Worm (Caenorhabditis elegans) whole organism, mixed stage, embryonic: ENCODE data around the gene smoc-1.
A peak's percentile ranks its signal among the peaks of the same experiment; 100 is the strongest.

ENCODE experiments used
- bed-3 ChIP-seq: fragments of 200-800 bp; sonication (Bioruptor generic); optimal IDR thresholded peaks from 3 replicates; lab custom pipeline; 2018; ENCODE audit warnings: mild to moderate bottlenecking, missing genetic modification characterization, moderate library complexity, missing compliant biosample characterization
- blmp-1 ChIP-seq: fragments of 150-350 bp; optimal IDR thresholded peaks from 2 replicates; lab custom pipeline; 2014; ENCODE audit warnings: missing biosample characterization, missing genetic modification characterization
- ceh-39 ChIP-seq: fragments of 150-350 bp; optimal IDR thresholded peaks from 2 replicates; lab custom pipeline; 2014; ENCODE audit warnings: missing biosample characterization, missing genetic modification characterization
- ceh-43 ChIP-seq: fragments of 200-800 bp; sonication (Bioruptor generic); optimal IDR thresholded peaks from 2 replicates; lab custom pipeline; 2018; ENCODE audit warnings: mild to moderate bottlenecking, missing genetic modification characterization, moderate library complexity, missing compliant biosample characterization
- ceh-83 ChIP-seq: fragments of 200-800 bp; sonication (Bioruptor generic); optimal IDR thresholded peaks from 2 replicates; lab custom pipeline; 2018; ENCODE audit warnings: mild to moderate bottlenecking, missing genetic modification characterization, missing compliant biosample characterization
- ces-1 ChIP-seq: fragments of 150-350 bp; optimal IDR thresholded peaks from 2 replicates; lab custom pipeline; 2014; ENCODE audit warnings: missing biosample characterization, missing genetic modification reagents, missing genetic modification characterization
- drap-1 ChIP-seq: fragments of 200-800 bp; sonication (Bioruptor generic); optimal IDR thresholded peaks from 3 replicates; lab custom pipeline; 2018; ENCODE audit warnings: mild to moderate bottlenecking, missing genetic modification characterization, missing compliant biosample characterization
- elt-1 ChIP-seq: sonication (generic microtip); optimal IDR thresholded peaks from 2 replicates; lab custom pipeline; 2017; ENCODE audit warnings: missing genetic modification characterization, mild to moderate bottlenecking, missing compliant biosample characterization, antibody characterized with exemption, moderate library complexity, borderline replicate concordance; ENCODE audit not compliant: insufficient read depth
- elt-3 ChIP-seq: fragments of 150-350 bp; optimal IDR thresholded peaks from 2 replicates; lab custom pipeline; 2014; ENCODE audit warnings: missing biosample characterization, missing genetic modification characterization
- flh-1 ChIP-seq: fragments of 200-800 bp; sonication (Bioruptor generic); optimal IDR thresholded peaks from 2 replicates; lab custom pipeline; 2018; ENCODE audit warnings: mild to moderate bottlenecking, missing genetic modification characterization, moderate library complexity, missing compliant biosample characterization
- ham-2 ChIP-seq: fragments of 200-800 bp; sonication (Bioruptor generic); optimal IDR thresholded peaks from 2 replicates; lab custom pipeline; 2018; ENCODE audit warnings: mild to moderate bottlenecking, missing genetic modification characterization, missing compliant biosample characterization
- hlh-1 ChIP-seq: fragments of 150-350 bp; optimal IDR thresholded peaks from 2 replicates; lab custom pipeline; 2014; ENCODE audit warnings: missing biosample characterization, missing genetic modification reagents, missing genetic modification characterization
- lin-32 ChIP-seq: fragments of 200-800 bp; sonication (Bioruptor generic); optimal IDR thresholded peaks from 2 replicates; lab custom pipeline; 2018; ENCODE audit warnings: mild to moderate bottlenecking, missing genetic modification characterization, missing compliant biosample characterization
- lsy-2 ChIP-seq: fragments of 150-350 bp; optimal IDR thresholded peaks from 2 replicates; lab custom pipeline; 2014; ENCODE audit warnings: missing biosample characterization, missing genetic modification characterization
- mep-1 ChIP-seq: fragments of 150-350 bp; optimal IDR thresholded peaks from 2 replicates; lab custom pipeline; 2017; ENCODE audit warnings: missing biosample characterization, missing genetic modification reagents, missing genetic modification characterization, inconsistent platforms
- mls-2 ChIP-seq: sonication (generic microtip); optimal IDR thresholded peaks from 2 replicates; lab custom pipeline; 2016; ENCODE audit warnings: mild to moderate bottlenecking, missing genetic modification characterization, moderate library complexity, missing compliant biosample characterization
- nhr-12 ChIP-seq: fragments of 150-350 bp; optimal IDR thresholded peaks from 2 replicates; lab custom pipeline; 2014; ENCODE audit warnings: missing biosample characterization, missing genetic modification characterization
- nhr-2 ChIP-seq: fragments of 150-350 bp; optimal IDR thresholded peaks from 2 replicates; lab custom pipeline; 2014; ENCODE audit warnings: missing biosample characterization, missing genetic modification characterization
- nhr-237 ChIP-seq: fragments of 150-350 bp; optimal IDR thresholded peaks from 2 replicates; lab custom pipeline; 2014; ENCODE audit warnings: missing biosample characterization, missing genetic modification characterization
- pha-4 ChIP-seq: fragments of 150-350 bp; optimal IDR thresholded peaks from 2 replicates; lab custom pipeline; 2018; ENCODE audit warnings: missing biosample characterization, missing genetic modification reagents, missing genetic modification characterization
- sptf-1 ChIP-seq: sonication (generic microtip); optimal IDR thresholded peaks from 2 replicates; lab custom pipeline; 2017; ENCODE audit warnings: mild to moderate bottlenecking, missing genetic modification characterization, moderate library complexity, missing compliant biosample characterization
- tbx-8 ChIP-seq: fragments of 200-800 bp; sonication (Bioruptor generic); optimal IDR thresholded peaks from 2 replicates; lab custom pipeline; 2018; ENCODE audit warnings: mild to moderate bottlenecking, missing genetic modification characterization, moderate library complexity, missing compliant biosample characterization
- unc-120 ChIP-seq: sonication (generic microtip); optimal IDR thresholded peaks from 2 replicates; lab custom pipeline; 2017; ENCODE audit warnings: missing genetic modification characterization, missing compliant biosample characterization; ENCODE audit not compliant: poor library complexity, severe bottlenecking
- unc-39 ChIP-seq: fragments of 150-350 bp; optimal IDR thresholded peaks from 2 replicates; lab custom pipeline; 2014; ENCODE audit warnings: missing biosample characterization, missing genetic modification characterization
- unc-62 ChIP-seq: fragments of 150-350 bp; optimal IDR thresholded peaks from 2 replicates; lab custom pipeline; 2014; ENCODE audit warnings: missing biosample characterization, missing genetic modification reagents, missing genetic modification characterization
- zip-8 ChIP-seq: fragments of 150-350 bp; optimal IDR thresholded peaks from 2 replicates; lab custom pipeline; 2014; ENCODE audit warnings: missing biosample characterization, missing genetic modification characterization

The smoc-1 gene

ce11 chrV:11795352-11795751 lies 37.9 kb downstream of the smoc-1 start:
- TF ChIP-seq unc-62 (GFP tag; lab: Kevin White, UChicago): no peak
- TF ChIP-seq lin-32 (GFP tag; lab: Kevin White, UChicago): no peak
- TF ChIP-seq ceh-43 (GFP tag; lab: Kevin White, UChicago): no peak

- TF ChIP-seq unc-120: no peak
- no peak for TF ChIP-seq flh-1 (GFP tag; lab: Kevin White, UChicago)
- no peak for TF ChIP-seq pha-4 (tag; lab: Kevin White, UChicago)
- TF ChIP-seq nhr-2: no peak
- TF ChIP-seq nhr-12 (tag; lab: Kevin White, UChicago): no peak
- no peak for TF ChIP-seq mep-1
- TF ChIP-seq ceh-39 (tag; lab: Kevin White, UChicago): no peak
- TF ChIP-seq bed-3 (GFP tag; lab: Kevin White, UChicago): no peak
- TF ChIP-seq tbx-8 (GFP tag; lab: Kevin White, UChicago): no peak
- no peak for TF ChIP-seq lin-32 (GFP tag; lab: Kevin White, UChicago)
- TF ChIP-seq drap-1 (GFP tag; lab: Kevin White, UChicago): no peak
- no peak for TF ChIP-seq unc-62 (GFP tag; lab: Kevin White, UChicago)
- TF ChIP-seq unc-39: no peak
Observed at ce11 chrV:11796343-11796742, 38.9 kb downstream of the smoc-1 start.

- TF ChIP-seq elt-3: no peak
- no peak for TF ChIP-seq mls-2 (tag; lab: Kevin White, UChicago)
- no peak for TF ChIP-seq ham-2 (GFP tag; lab: Kevin White, UChicago)
- no peak for TF ChIP-seq ces-1
- no peak for TF ChIP-seq flh-1 (GFP tag; lab: Kevin White, UChicago)
- no peak for TF ChIP-seq blmp-1 (tag; lab: Kevin White, UChicago)
- TF ChIP-seq hlh-1 (tag; lab: Kevin White, UChicago): no peak
- no peak for TF ChIP-seq lsy-2 (tag; lab: Kevin White, UChicago)
Observed at ce11 chrV:11797272-11797855, 39.9 kb downstream of the smoc-1 start.

- TF ChIP-seq flh-1 (GFP tag; lab: Kevin White, UChicago) (no peak), elt-1 (no peak), unc-120 (no peak), drap-1 (GFP tag; lab: Kevin White, UChicago) (no peak), pha-4 (tag; lab: Kevin White, UChicago) (no peak), tbx-8 (GFP tag; lab: Kevin White, UChicago) (no peak), nhr-12 (tag; lab: Kevin White, UChicago) (no peak), sptf-1 (tag; lab: Kevin White, UChicago) (no peak), ceh-39 (tag; lab: Kevin White, UChicago) (no peak), lin-32 (GFP tag; lab: Kevin White, UChicago) (no peak)
Observed at ce11 chrV:11798320-11798719, 40.9 kb downstream of the smoc-1 start.

- TF ChIP-seq nhr-237 (tag; lab: Kevin White, UChicago) (peak; percentile 38), ceh-83 (GFP tag; lab: Kevin White, UChicago) (no peak), hlh-1 (tag; lab: Kevin White, UChicago) (no peak), elt-3 (peak; percentile 37)
Observed at ce11 chrV:11799252-11799822, 41.9 kb downstream of the smoc-1 start.

ce11 chrV:11800486-11800885 lies 43.0 kb downstream of the smoc-1 start:
- TF ChIP-seq lsy-2 (tag; lab: Kevin White, UChicago) (no peak), ces-1 (no peak), zip-8 (tag; lab: Kevin White, UChicago) (no peak), unc-120 (no peak), hlh-1 (tag; lab: Kevin White, UChicago) (no peak), mep-1 (no peak)
